Worm (Caenorhabditis elegans): ENCODE measurements around the gene H20J04.9.

DNA sequence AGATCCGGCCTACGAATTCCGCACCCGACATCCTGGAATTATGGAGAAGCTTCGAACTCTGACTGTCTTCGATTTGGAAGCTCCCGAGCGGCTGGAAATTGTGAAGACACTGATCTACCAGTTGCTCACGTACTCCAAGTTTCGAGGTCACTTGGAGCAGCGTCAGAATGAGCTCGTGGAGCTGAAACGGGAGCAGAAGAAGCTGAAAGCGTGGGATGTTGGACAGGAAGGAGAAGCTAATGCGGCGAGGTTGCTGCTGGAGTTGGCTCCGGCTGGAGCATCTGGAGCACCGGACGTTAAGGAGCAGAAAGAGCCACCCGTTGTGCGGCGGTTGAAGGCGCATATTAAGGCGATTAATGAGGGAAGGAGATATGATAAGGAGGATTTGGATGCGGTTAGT, 6.7 kb upstream of the H20J04.9 start:
- TF ChIP-seq ceh-36 (tag; optimal IDR thresholded peaks at IDR 0.05) (no peak), ama-1 (optimal IDR thresholded peaks at IDR 0.05) (no peak), hmg-4 (GFP tag; optimal IDR thresholded peaks at IDR 0.05) (no peak), B0310.2 (tag; optimal IDR thresholded peaks at IDR 0.05) (no peak), pes-1 (GFP tag; IDR thresholded peaks at IDR 0.05) (no peak)

Data from whole organism, early embryonic.